Worm (Caenorhabditis elegans): ENCODE results near the gene cki-1.
A peak's percentile ranks its signal among the peaks of the same experiment; 100 is the strongest.

- TF ChIP-seq nhr-84 (tag; optimal IDR thresholded peaks at IDR 0.05) = no peak
- TF ChIP-seq snpc-4 (tag; optimal IDR thresholded peaks at IDR 0.05) = no peak
- TF ChIP-seq nhr-77 (tag; optimal IDR thresholded peaks at IDR 0.05) = no peak
- no peak for TF ChIP-seq unc-98 (GFP tag; IDR thresholded peaks at IDR 0.05)
- no peak for TF ChIP-seq pag-3 (tag; optimal IDR thresholded peaks at IDR 0.05; ENCODE audit: borderline replicate concordance, insufficient read depth)
- no peak for TF ChIP-seq sup-37 (GFP tag; optimal IDR thresholded peaks at IDR 0.05)
- TF ChIP-seq nhr-19 (GFP tag; conservative IDR thresholded peaks at IDR 0.05) = no peak
- TF ChIP-seq ama-1 (optimal IDR thresholded peaks at IDR 0.05) = no peak
- no peak for TF ChIP-seq egl-13 (tag; optimal IDR thresholded peaks at IDR 0.05)
- TF ChIP-seq nhr-85 (tag) = peak; percentile 61
- TF ChIP-seq rnt-1 (tag; optimal IDR thresholded peaks at IDR 0.05) = no peak
- no peak for TF ChIP-seq fos-1 (tag; optimal IDR thresholded peaks at IDR 0.05)
- no peak for TF ChIP-seq elt-3 (tag; optimal IDR thresholded peaks at IDR 0.05)
Observed at ce11 chrII:7815406-7815805, 4.4 kb downstream of the cki-1 start.

All from whole organism, L1 larva.